Worm (Caenorhabditis elegans) whole organism, mixed stage, embryonic: ENCODE measurements around the gene immp-2.

Source experiments
- M03D4.4 ChIP-seq: sonication (generic microtip); optimal IDR thresholded peaks from 2 replicates; lab custom pipeline; 2017; ENCODE audit warnings: mild to moderate bottlenecking, missing genetic modification characterization, missing compliant biosample characterization
- ceh-39 ChIP-seq: fragments of 150-350 bp; optimal IDR thresholded peaks from 2 replicates; lab custom pipeline; 2014; ENCODE audit warnings: missing biosample characterization, missing genetic modification characterization
- ceh-43 ChIP-seq: fragments of 200-800 bp; sonication (Bioruptor generic); optimal IDR thresholded peaks from 2 replicates; lab custom pipeline; 2018; ENCODE audit warnings: mild to moderate bottlenecking, missing genetic modification characterization, moderate library complexity, missing compliant biosample characterization
- ceh-83 ChIP-seq: fragments of 200-800 bp; sonication (Bioruptor generic); optimal IDR thresholded peaks from 2 replicates; lab custom pipeline; 2018; ENCODE audit warnings: mild to moderate bottlenecking, missing genetic modification characterization, missing compliant biosample characterization
- cnd-1 ChIP-seq: fragments of 200-800 bp; sonication (Bioruptor generic); optimal IDR thresholded peaks from 2 replicates; lab custom pipeline; 2018; ENCODE audit warnings: mild to moderate bottlenecking, missing genetic modification characterization, missing compliant biosample characterization
- drap-1 ChIP-seq: fragments of 200-800 bp; sonication (Bioruptor generic); optimal IDR thresholded peaks from 3 replicates; lab custom pipeline; 2018; ENCODE audit warnings: mild to moderate bottlenecking, missing genetic modification characterization, missing compliant biosample characterization
- elt-1 ChIP-seq: sonication (generic microtip); optimal IDR thresholded peaks from 2 replicates; lab custom pipeline; 2017; ENCODE audit warnings: missing genetic modification characterization, mild to moderate bottlenecking, missing compliant biosample characterization, antibody characterized with exemption, moderate library complexity, borderline replicate concordance; ENCODE audit not compliant: insufficient read depth
- hlh-1 ChIP-seq: fragments of 150-350 bp; optimal IDR thresholded peaks from 2 replicates; lab custom pipeline; 2014; ENCODE audit warnings: missing biosample characterization, missing genetic modification reagents, missing genetic modification characterization
- lin-13 ChIP-seq: fragments of 150-350 bp; optimal IDR thresholded peaks from 2 replicates; lab custom pipeline; 2014; ENCODE audit warnings: missing biosample characterization, missing genetic modification characterization
- lsy-2 ChIP-seq: fragments of 150-350 bp; optimal IDR thresholded peaks from 2 replicates; lab custom pipeline; 2014; ENCODE audit warnings: missing biosample characterization, missing genetic modification characterization
- mep-1 ChIP-seq: fragments of 150-350 bp; optimal IDR thresholded peaks from 2 replicates; lab custom pipeline; 2017; ENCODE audit warnings: missing biosample characterization, missing genetic modification reagents, missing genetic modification characterization, inconsistent platforms
- mls-2 ChIP-seq: sonication (generic microtip); optimal IDR thresholded peaks from 2 replicates; lab custom pipeline; 2016; ENCODE audit warnings: mild to moderate bottlenecking, missing genetic modification characterization, moderate library complexity, missing compliant biosample characterization
- nhr-2 ChIP-seq: fragments of 150-350 bp; optimal IDR thresholded peaks from 2 replicates; lab custom pipeline; 2014; ENCODE audit warnings: missing biosample characterization, missing genetic modification characterization
- nhr-28 ChIP-seq: fragments of 150-350 bp; optimal IDR thresholded peaks from 2 replicates; lab custom pipeline; 2014; ENCODE audit warnings: missing biosample characterization, missing genetic modification characterization
- sem-2 ChIP-seq: fragments of 200-800 bp; sonication (Bioruptor generic); optimal IDR thresholded peaks from 2 replicates; lab custom pipeline; 2018; ENCODE audit warnings: mild to moderate bottlenecking, missing genetic modification characterization, missing compliant biosample characterization
- unc-120 ChIP-seq: sonication (generic microtip); optimal IDR thresholded peaks from 2 replicates; lab custom pipeline; 2017; ENCODE audit warnings: missing genetic modification characterization, missing compliant biosample characterization; ENCODE audit not compliant: poor library complexity, severe bottlenecking
- unc-62 ChIP-seq: fragments of 150-350 bp; optimal IDR thresholded peaks from 2 replicates; lab custom pipeline; 2014; ENCODE audit warnings: missing biosample characterization, missing genetic modification reagents, missing genetic modification characterization
- zip-8 ChIP-seq: fragments of 150-350 bp; optimal IDR thresholded peaks from 2 replicates; lab custom pipeline; 2014; ENCODE audit warnings: missing biosample characterization, missing genetic modification characterization

immp-2 gene

ce11 chrIV:957820-958219, 47.8 kb downstream of the immp-2 start:
- TF ChIP-seq M03D4.4 (no peak), unc-62 (GFP tag; lab: Kevin White, UChicago) (peak; percentile 81), ceh-43 (GFP tag; lab: Kevin White, UChicago) (no peak), unc-120 (tag; lab: Kevin White, UChicago) (peak; percentile 80), hlh-1 (tag; lab: Kevin White, UChicago) (peak; percentile 34), lin-13 (tag; lab: Kevin White, UChicago) (peak; percentile 9), nhr-28 (tag; lab: Kevin White, UChicago) (no peak), drap-1 (GFP tag; lab: Kevin White, UChicago) (peak; percentile 33), mep-1 (tag; lab: Kevin White, UChicago) (peak; percentile 18), nhr-2 (tag; lab: Kevin White, UChicago) (no peak), mls-2 (tag; lab: Kevin White, UChicago) (peak; percentile 49), lsy-2 (no peak), zip-8 (tag; lab: Kevin White, UChicago) (no peak), ceh-39 (peak; percentile 59), ceh-83 (GFP tag; lab: Kevin White, UChicago) (no peak), cnd-1 (tag; lab: Kevin White, UChicago) (no peak), elt-1 (tag; lab: Kevin White, UChicago) (peak; percentile 22), sem-2 (GFP tag; lab: Kevin White, UChicago) (no peak)
